Worm (Caenorhabditis elegans): Measurements from ENCODE around the gene clec-8.
"Not testable (repeated sequence)": the region's sequence is repeated elsewhere in the genome, so short reads cannot be mapped to it uniquely, and the experiment has no call there.

clec-8 gene

ce11 chrII:12577754-12578153 is at the start of gene clec-8:
Gene clec-8 (minus strand): TSS chrII:12578061.
- TF ChIP-seq unc-62 (GFP tag; optimal IDR thresholded peaks at IDR 0.05): no peak
- TF ChIP-seq nhr-28 (tag; optimal IDR thresholded peaks at IDR 0.05): no peak
- no peak for TF ChIP-seq ham-2 (GFP tag; optimal IDR thresholded peaks at IDR 0.05)

- no peak for TF ChIP-seq bed-3 (GFP tag; optimal IDR thresholded peaks at IDR 0.05)
- TF ChIP-seq cnd-1 (tag; optimal IDR thresholded peaks at IDR 0.05): no peak
- TF ChIP-seq nhr-237 (tag; optimal IDR thresholded peaks at IDR 0.05): no peak
- no peak for TF ChIP-seq elt-3 (tag; optimal IDR thresholded peaks at IDR 0.05)
- TF ChIP-seq ztf-11 (tag; optimal IDR thresholded peaks at IDR 0.05): no peak
- no peak for TF ChIP-seq mls-2 (tag; optimal IDR thresholded peaks at IDR 0.05)
- TF ChIP-seq M03D4.4 (tag; optimal IDR thresholded peaks at IDR 0.05): no peak
- no peak for TF ChIP-seq nhr-28 (tag; optimal IDR thresholded peaks at IDR 0.05)
- TF ChIP-seq lin-13 (tag; optimal IDR thresholded peaks at IDR 0.05): no peak
- no peak for TF ChIP-seq ceh-39 (tag; optimal IDR thresholded peaks at IDR 0.05)
- no peak for TF ChIP-seq hlh-1 (tag; optimal IDR thresholded peaks at IDR 0.05)
- TF ChIP-seq ham-2 (GFP tag; optimal IDR thresholded peaks at IDR 0.05): no peak
- no peak for TF ChIP-seq ceh-83 (GFP tag; optimal IDR thresholded peaks at IDR 0.05)
- TF ChIP-seq ceh-43 (GFP tag; optimal IDR thresholded peaks at IDR 0.05): no peak
- no peak for TF ChIP-seq ces-1 (GFP tag; optimal IDR thresholded peaks at IDR 0.05)
- no peak for TF ChIP-seq nhr-12 (tag; optimal IDR thresholded peaks at IDR 0.05)
- TF ChIP-seq sptf-1 (tag; optimal IDR thresholded peaks at IDR 0.05): no peak
Measured at ce11 chrII:12626887-12627286, 49.0 kb upstream of the clec-8 start, which contains the start of gene nspe-7. Gene nspe-7 (plus strand): TSS chrII:12627187.

- TF ChIP-seq drap-1 (GFP tag; optimal IDR thresholded peaks at IDR 0.05) (no peak), lin-32 (GFP tag; optimal IDR thresholded peaks at IDR 0.05) (no peak), elt-3 (tag; optimal IDR thresholded peaks at IDR 0.05) (no peak), ztf-11 (tag; optimal IDR thresholded peaks at IDR 0.05) (no peak), unc-62 (GFP tag; optimal IDR thresholded peaks at IDR 0.05) (no peak), ceh-43 (GFP tag; optimal IDR thresholded peaks at IDR 0.05) (no peak), ces-1 (GFP tag; optimal IDR thresholded peaks at IDR 0.05) (no peak), elt-1 (tag; optimal IDR thresholded peaks at IDR 0.05; ENCODE audit: borderline replicate concordance, insufficient read depth) (no peak), nhr-12 (tag; optimal IDR thresholded peaks at IDR 0.05) (no peak), pha-4 (tag; optimal IDR thresholded peaks at IDR 0.05) (no peak), tbx-8 (GFP tag; optimal IDR thresholded peaks at IDR 0.05) (no peak), bed-3 (GFP tag; optimal IDR thresholded peaks at IDR 0.05) (no peak), nhr-76 (tag; optimal IDR thresholded peaks at IDR 0.05) (no peak)
Measured at ce11 chrII:12626120-12626624, 48.3 kb upstream of the clec-8 start.

- TF ChIP-seq ceh-83 (GFP tag; optimal IDR thresholded peaks at IDR 0.05): no peak
- TF ChIP-seq elt-3 (tag; optimal IDR thresholded peaks at IDR 0.05): no peak
- no peak for TF ChIP-seq sptf-1 (tag; optimal IDR thresholded peaks at IDR 0.05)
- no peak for TF ChIP-seq lin-13 (tag; optimal IDR thresholded peaks at IDR 0.05)
- no peak for TF ChIP-seq unc-39 (tag; optimal IDR thresholded peaks at IDR 0.05)
- no peak for TF ChIP-seq hlh-1 (tag; optimal IDR thresholded peaks at IDR 0.05)
- no peak for TF ChIP-seq M03D4.4 (tag; optimal IDR thresholded peaks at IDR 0.05)
- TF ChIP-seq nhr-2 (tag; optimal IDR thresholded peaks at IDR 0.05): no peak
Measured at ce11 chrII:12625673-12626072, 47.8 kb upstream of the clec-8 start.

- not testable (repeated sequence) for TF ChIP-seq sem-2 (GFP tag; optimal IDR thresholded peaks at IDR 0.05); ham-2 (GFP tag; optimal IDR thresholded peaks at IDR 0.05); M03D4.4 (tag; optimal IDR thresholded peaks at IDR 0.05)
Measured at ce11 chrII:12624433-12624832, 46.6 kb upstream of the clec-8 start, which contains the start of gene Y38E10A.14. Gene Y38E10A.14 (minus strand): TSS chrII:12624533.

- TF ChIP-seq ham-2 (GFP tag; optimal IDR thresholded peaks at IDR 0.05): no peak
- no peak for TF ChIP-seq nhr-76 (tag; optimal IDR thresholded peaks at IDR 0.05)
- TF ChIP-seq M03D4.4 (tag; optimal IDR thresholded peaks at IDR 0.05): no peak
- no peak for TF ChIP-seq elt-1 (tag; optimal IDR thresholded peaks at IDR 0.05; ENCODE audit: borderline replicate concordance, insufficient read depth)
- no peak for TF ChIP-seq zip-8 (tag; optimal IDR thresholded peaks at IDR 0.05)
- no peak for TF ChIP-seq nhr-12 (tag; optimal IDR thresholded peaks at IDR 0.05)
Measured at ce11 chrII:12622843-12623242, 45.0 kb upstream of the clec-8 start.
